Fruit fly (Drosophila melanogaster): Measurements from ENCODE around the gene VhaM9.7-a.

Gene VhaM9.7-a

dm6 chr3L:4262384-4262783 is at the start of gene VhaM9.7-a, which contains the start of gene CG11586:
VhaM9.7-a (plus strand) TSS chr3L:4262705.
CG11586 (minus strand) TSS chr3L:4262470.
- TF ChIP-seq gl (tag; optimal IDR thresholded peaks at IDR 0.05) = no peak
- TF ChIP-seq CG34367 (tag; optimal IDR thresholded peaks at IDR 0.05) = no peak
- no peak for TF ChIP-seq CG9948 (tag; optimal IDR thresholded peaks at IDR 0.05)
- TF ChIP-seq CG4496 (GFP tag; IDR thresholded peaks at IDR 0.05) = no peak
- no peak for TF ChIP-seq CG15710 (tag; optimal IDR thresholded peaks at IDR 0.05)
- TF ChIP-seq CG10348 (GFP tag; IDR thresholded peaks at IDR 0.05) = no peak
- TF ChIP-seq CG8159 (tag; optimal IDR thresholded peaks at IDR 0.05) = no peak
- no peak for TF ChIP-seq Snoo (tag; optimal IDR thresholded peaks at IDR 0.05)
- TF ChIP-seq rn (GFP tag; IDR thresholded peaks at IDR 0.05) = no peak
- TF ChIP-seq CG17806 (tag; optimal IDR thresholded peaks at IDR 0.05) = no peak
- no peak for TF ChIP-seq CG12605 (GFP tag; IDR thresholded peaks at IDR 0.05)
- TF ChIP-seq Pif1A (GFP tag; optimal IDR thresholded peaks at IDR 0.05) = no peak
- TF ChIP-seq EcR (GFP tag; optimal IDR thresholded peaks at IDR 0.05) = no peak
- TF ChIP-seq D1 (tag; optimal IDR thresholded peaks at IDR 0.05) = no peak
- no peak for TF ChIP-seq CG14655 (GFP tag; optimal IDR thresholded peaks at IDR 0.05)
- no peak for TF ChIP-seq Ets98B (GFP tag; IDR thresholded peaks at IDR 0.05)

DNA sequence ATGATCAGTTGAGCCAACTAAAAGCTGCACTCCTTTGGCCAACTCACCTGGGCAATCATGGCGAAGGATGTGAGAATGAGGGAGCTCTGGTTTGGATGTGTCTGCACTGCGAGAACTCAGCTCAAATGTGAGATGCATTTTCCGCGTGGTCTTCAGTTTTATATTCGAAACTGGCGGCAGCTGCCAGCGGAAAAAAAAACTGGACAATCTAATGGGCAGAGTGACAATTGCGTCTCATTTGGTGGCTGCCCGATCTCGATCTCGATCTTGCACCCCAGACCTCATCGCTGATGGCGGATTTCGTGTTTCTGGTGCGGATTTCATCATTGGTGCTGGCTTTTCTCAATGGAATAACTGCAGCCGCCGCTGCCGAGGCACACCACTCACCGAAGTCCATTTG is 49.7 kb upstream of the VhaM9.7-a start, which contains the start of gene Cpr64Ac:
Gene Cpr64Ac (minus strand): TSS at position 101 of the 400 bp plus-strand sequence.
- TF ChIP-seq Ets98B (GFP tag; IDR thresholded peaks at IDR 0.05) = no peak
- no peak for TF ChIP-seq D1 (tag; optimal IDR thresholded peaks at IDR 0.05)
- no peak for TF ChIP-seq Pif1B (GFP tag; optimal IDR thresholded peaks at IDR 0.05)
- TF ChIP-seq Snoo (tag; optimal IDR thresholded peaks at IDR 0.05) = no peak

DNA sequence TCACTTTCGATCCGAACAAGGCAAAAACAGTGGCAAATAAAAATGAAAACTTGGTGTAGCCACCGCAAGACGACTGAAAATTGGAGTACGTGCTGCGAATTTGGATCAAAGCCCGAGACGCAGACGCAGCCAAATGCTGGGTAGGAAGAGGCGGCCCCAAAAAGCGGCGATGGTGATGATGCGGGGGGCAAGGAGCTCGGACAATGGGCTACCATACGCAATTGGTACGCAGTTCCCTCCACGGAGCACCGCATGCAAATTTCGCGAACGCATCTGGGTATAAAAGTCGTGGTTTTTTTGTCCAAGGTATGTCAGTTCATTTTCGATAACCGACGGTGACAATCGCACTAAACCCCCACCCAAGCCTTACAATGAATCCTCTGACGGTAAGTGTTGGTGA is 47.4 kb upstream of the VhaM9.7-a start, which contains the start of gene Cpr64Ad:
Gene Cpr64Ad (plus strand): TSS at position 301 of the 400 bp plus-strand sequence.
- no peak for TF ChIP-seq CG12605 (GFP tag; IDR thresholded peaks at IDR 0.05)
- TF ChIP-seq CG17806 (tag; optimal IDR thresholded peaks at IDR 0.05) = no peak
- no peak for TF ChIP-seq CG13204 (GFP tag; optimal IDR thresholded peaks at IDR 0.05)
- TF ChIP-seq CG4496 (GFP tag; IDR thresholded peaks at IDR 0.05) = no peak
- TF ChIP-seq Snoo (tag; optimal IDR thresholded peaks at IDR 0.05) = no peak

- TF ChIP-seq CG17806 (tag; optimal IDR thresholded peaks at IDR 0.05) (no peak), Ets98B (GFP tag; IDR thresholded peaks at IDR 0.05) (peak; percentile 21; the same call in 1 of the 2 replicates), CG32121 (GFP tag; IDR thresholded peaks at IDR 0.05) (0 out of 2 replicates have a peak, but pooled peaks have one; percentile 12), CG4496 (GFP tag; IDR thresholded peaks at IDR 0.05) (peak; percentile 37; the same call in 1 of the 3 replicates)
Measured at dm6 chr3L:4219291-4220228, 42.9 kb upstream of the VhaM9.7-a start.

DNA sequence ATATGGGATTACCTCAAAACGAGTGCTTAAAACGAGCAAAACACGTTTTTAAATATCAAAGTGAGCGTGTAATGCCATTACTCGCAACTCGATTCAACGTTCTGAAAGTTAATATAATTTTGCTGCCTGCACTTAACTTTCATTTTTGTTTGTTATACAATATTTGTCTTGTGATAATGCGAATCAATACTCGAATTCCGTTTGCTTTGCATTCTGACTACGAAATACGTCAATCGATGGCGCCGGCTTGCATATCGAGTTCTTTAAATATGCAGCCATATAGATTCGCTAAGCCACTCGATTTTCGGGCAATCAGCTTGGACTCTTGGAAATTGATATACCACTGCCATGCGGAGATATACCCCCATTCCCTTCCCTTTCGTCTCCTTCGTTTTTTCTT is 41.8 kb upstream of the VhaM9.7-a start:
- TF ChIP-seq CG9948 (tag; optimal IDR thresholded peaks at IDR 0.05) (no peak), D1 (tag; optimal IDR thresholded peaks at IDR 0.05) (no peak), fd96Ca (GFP tag; IDR thresholded peaks at IDR 0.05) (no peak), CG13204 (GFP tag; optimal IDR thresholded peaks at IDR 0.05) (no peak), Ets98B (GFP tag; IDR thresholded peaks at IDR 0.05) (no peak), rn (GFP tag; IDR thresholded peaks at IDR 0.05) (no peak), EcR (GFP tag; optimal IDR thresholded peaks at IDR 0.05) (no peak), CG34367 (tag; optimal IDR thresholded peaks at IDR 0.05) (no peak), CG4496 (GFP tag; IDR thresholded peaks at IDR 0.05) (no peak), Snoo (tag; optimal IDR thresholded peaks at IDR 0.05) (no peak), CG14655 (GFP tag; optimal IDR thresholded peaks at IDR 0.05) (no peak), CG8301 (tag; optimal IDR thresholded peaks at IDR 0.05) (no peak), Pif1B (GFP tag; optimal IDR thresholded peaks at IDR 0.05) (no peak), CG15710 (tag; optimal IDR thresholded peaks at IDR 0.05) (no peak), CG12605 (GFP tag; IDR thresholded peaks at IDR 0.05) (no peak), CG32121 (GFP tag; IDR thresholded peaks at IDR 0.05) (no peak), CG17806 (tag; optimal IDR thresholded peaks at IDR 0.05) (no peak), CG8159 (tag; optimal IDR thresholded peaks at IDR 0.05) (no peak)

- TF ChIP-seq CG8301 (tag; optimal IDR thresholded peaks at IDR 0.05) (no peak), CG15710 (tag; optimal IDR thresholded peaks at IDR 0.05) (no peak), CG14655 (GFP tag; optimal IDR thresholded peaks at IDR 0.05) (no peak), Pif1B (GFP tag; optimal IDR thresholded peaks at IDR 0.05) (no peak), EcR (GFP tag; optimal IDR thresholded peaks at IDR 0.05) (peak; percentile 74), D1 (tag; optimal IDR thresholded peaks at IDR 0.05) (no peak), CG34367 (tag; optimal IDR thresholded peaks at IDR 0.05) (no peak), CG10348 (GFP tag; IDR thresholded peaks at IDR 0.05) (no peak), CG12605 (GFP tag; IDR thresholded peaks at IDR 0.05) (no peak), Ets98B (GFP tag; IDR thresholded peaks at IDR 0.05) (peak; percentile 64), CG13204 (GFP tag; optimal IDR thresholded peaks at IDR 0.05) (peak; percentile 46), fd96Ca (GFP tag; IDR thresholded peaks at IDR 0.05) (no peak; the same call in 2 of the 3 replicates), Snoo (tag; optimal IDR thresholded peaks at IDR 0.05) (no peak), CG8159 (tag; optimal IDR thresholded peaks at IDR 0.05) (peak; percentile 16), CG17806 (tag; optimal IDR thresholded peaks at IDR 0.05) (no peak), CG9948 (tag; optimal IDR thresholded peaks at IDR 0.05) (no peak), Pif1A (GFP tag; optimal IDR thresholded peaks at IDR 0.05) (no peak), CG32121 (GFP tag; IDR thresholded peaks at IDR 0.05) (peak; percentile 55; the same call in 1 of the 2 replicates), gl (tag; optimal IDR thresholded peaks at IDR 0.05) (no peak), rn (GFP tag; IDR thresholded peaks at IDR 0.05) (no peak), CG4496 (GFP tag; IDR thresholded peaks at IDR 0.05) (peak; percentile 37; the same call in 1 of the 3 replicates)
Measured at dm6 chr3L:4221226-4221770, 41.2 kb upstream of the VhaM9.7-a start.
